Fruit fly (Drosophila melanogaster) whole organism, prepupa: ENCODE measurements around the gene Vlet.

Experiments
- CG6163 ChIP-seq: fragments of 200-800 bp; sonication (Bioruptor generic); IDR thresholded peaks from 3 replicates; pipeline ENCODE4 v1.3.6; 2022; ENCODE audit warnings: missing biosample characterization, missing genetic modification characterization
- acj6 ChIP-seq: fragments of 200-800 bp; sonication (Bioruptor generic); optimal IDR thresholded peaks from 3 replicates; lab custom pipeline; 2016; ENCODE audit warnings: missing biosample characterization, missing genetic modification characterization

dm6 chrX:11717892-11718291 lies 39.5 kb upstream of the Vlet start:
- no peak for TF ChIP-seq CG6163 (GFP tag; lab: Robert Waterston, UW)
- no peak for TF ChIP-seq acj6 (GFP tag; lab: Kevin White, UChicago)
